Fruit fly (Drosophila melanogaster) whole organism, prepupa: ENCODE results near the gene RpL17.
A peak's percentile ranks its signal among the peaks of the same experiment; 100 is the strongest.

Experiments used
- Blimp-1 ChIP-seq: fragments of 200-800 bp; sonication (Bioruptor generic); optimal IDR thresholded peaks from 3 replicates; lab custom pipeline; 2017; ENCODE audit warnings: missing biosample characterization, missing genetic modification characterization, mild to moderate bottlenecking, moderate library complexity, missing genetic modification reagents
- CG10631 ChIP-seq: fragments of 200-800 bp; sonication (Bioruptor generic); optimal IDR thresholded peaks from 2 replicates; lab custom pipeline; 2016; ENCODE audit warnings: missing biosample characterization, missing genetic modification characterization
- CG10669 ChIP-seq: fragments of 200-800 bp; sonication (Bioruptor generic); optimal IDR thresholded peaks from 3 replicates; lab custom pipeline; 2018; ENCODE audit warnings: missing biosample characterization, mild to moderate bottlenecking, missing genetic modification characterization, moderate library complexity
- CG11294 ChIP-seq: fragments of 200-800 bp; sonication (Bioruptor generic); IDR thresholded peaks from 2 replicates; pipeline ENCODE4 v1.3.6; 2022; ENCODE audit warnings: missing biosample characterization, missing genetic modification characterization
- CG11762 ChIP-seq: fragments of 200-800 bp; sonication (Bioruptor generic); optimal IDR thresholded peaks from 3 replicates; lab custom pipeline; 2016; ENCODE audit warnings: missing biosample characterization, missing genetic modification characterization; ENCODE audit not compliant: insufficient read depth
- CG11902 ChIP-seq: fragments of 200-800 bp; sonication (Bioruptor generic); optimal IDR thresholded peaks from 3 replicates; lab custom pipeline; 2016; ENCODE audit warnings: missing biosample characterization, missing genetic modification characterization
- CG16779 ChIP-seq: fragments of 200-800 bp; sonication (Bioruptor generic); optimal IDR thresholded peaks from 3 replicates; lab custom pipeline; 2017; ENCODE audit warnings: missing biosample characterization, mild to moderate bottlenecking, missing genetic modification characterization
- CG3032 ChIP-seq: fragments of 200-800 bp; optimal IDR thresholded peaks from 2 replicates; lab custom pipeline; 2019; ENCODE audit warnings: missing biosample characterization, mild to moderate bottlenecking, missing genetic modification characterization, moderate library complexity
- CG31627 ChIP-seq: fragments of 200-800 bp; sonication (Bioruptor generic); optimal IDR thresholded peaks from 3 replicates; lab custom pipeline; 2016; ENCODE audit warnings: missing biosample characterization, missing genetic modification characterization
- CG32006 ChIP-seq: fragments of 200-800 bp; sonication (Bioruptor generic); optimal IDR thresholded peaks from 3 replicates; lab custom pipeline; 2017; ENCODE audit warnings: missing biosample characterization, mild to moderate bottlenecking, missing genetic modification characterization
- CG34406 ChIP-seq: fragments of 200-800 bp; sonication (Bioruptor generic); optimal IDR thresholded peaks from 3 replicates; lab custom pipeline; 2016; ENCODE audit warnings: missing biosample characterization, missing genetic modification characterization
- CG3919 ChIP-seq: fragments of 200-800 bp; sonication (Bioruptor generic); optimal IDR thresholded peaks from 3 replicates; lab custom pipeline; 2016; ENCODE audit warnings: missing biosample characterization, missing genetic modification characterization
- CG4318 ChIP-seq: fragments of 200-800 bp; sonication (Bioruptor generic); optimal IDR thresholded peaks from 3 replicates; lab custom pipeline; 2017; ENCODE audit warnings: missing biosample characterization, mild to moderate bottlenecking, missing genetic modification characterization
- CG6163 ChIP-seq: fragments of 200-800 bp; sonication (Bioruptor generic); IDR thresholded peaks from 3 replicates; pipeline ENCODE4 v1.3.6; 2022; ENCODE audit warnings: missing biosample characterization, missing genetic modification characterization
- CG6276 ChIP-seq: fragments of 200-800 bp; sonication (Bioruptor generic); optimal IDR thresholded peaks from 2 replicates; lab custom pipeline; 2017; ENCODE audit warnings: missing biosample characterization, mild to moderate bottlenecking, missing genetic modification characterization
- CG6792 ChIP-seq: fragments of 200-800 bp; sonication (Bioruptor generic); optimal IDR thresholded peaks from 3 replicates; lab custom pipeline; 2016; ENCODE audit warnings: missing biosample characterization, missing genetic modification characterization
- CG6808 ChIP-seq: fragments of 200-800 bp; sonication (Bioruptor generic); optimal IDR thresholded peaks from 3 replicates; lab custom pipeline; 2017; ENCODE audit warnings: missing biosample characterization, missing genetic modification characterization, mild to moderate bottlenecking, moderate library complexity, missing genetic modification reagents
- CG6854 ChIP-seq: fragments of 200-800 bp; sonication (Bioruptor generic); optimal IDR thresholded peaks from 2 replicates; lab custom pipeline; 2017; ENCODE audit warnings: missing biosample characterization, mild to moderate bottlenecking, missing genetic modification characterization
- CG7368 ChIP-seq: fragments of 200-800 bp; sonication (Bioruptor generic); optimal IDR thresholded peaks from 3 replicates; lab custom pipeline; 2016; ENCODE audit warnings: missing biosample characterization, missing genetic modification characterization
- CG8119 ChIP-seq: fragments of 200-800 bp; sonication (Bioruptor generic); IDR thresholded peaks from 3 replicates; pipeline ENCODE4 v1.3.6; 2022; ENCODE audit warnings: missing biosample characterization, missing genetic modification characterization
- CG8319 ChIP-seq: fragments of 200-800 bp; sonication (Bioruptor generic); optimal IDR thresholded peaks from 3 replicates; lab custom pipeline; 2016; ENCODE audit warnings: missing biosample characterization, missing genetic modification characterization
- CG8632 ChIP-seq: fragments of 200-800 bp; sonication (Bioruptor generic); optimal IDR thresholded peaks from 3 replicates; lab custom pipeline; 2016; ENCODE audit warnings: missing biosample characterization, missing genetic modification characterization
- CG9139 ChIP-seq: fragments of 200-800 bp; sonication (Bioruptor generic); optimal IDR thresholded peaks from 3 replicates; lab custom pipeline; 2017; ENCODE audit warnings: missing biosample characterization, mild to moderate bottlenecking, missing genetic modification characterization
- Eip75B ChIP-seq: fragments of 200-800 bp; sonication (Bioruptor generic); optimal IDR thresholded peaks from 3 replicates; lab custom pipeline; 2016; ENCODE audit warnings: missing biosample characterization, missing genetic modification characterization
- Eip93F ChIP-seq: fragments of 200-800 bp; sonication (Bioruptor generic); optimal IDR thresholded peaks from 2 replicates; lab custom pipeline; 2016; ENCODE audit warnings: missing biosample characterization, mild to moderate bottlenecking, missing genetic modification characterization
- Ets21C ChIP-seq: fragments of 200-800 bp; sonication (Bioruptor generic); optimal IDR thresholded peaks from 3 replicates; lab custom pipeline; 2016; ENCODE audit warnings: missing biosample characterization, missing genetic modification characterization
- Gug ChIP-seq: fragments of 200-800 bp; sonication (Bioruptor generic); IDR thresholded peaks from 2 replicates; pipeline ENCODE4 v1.3.6; 2022; ENCODE audit warnings: missing biosample characterization, missing genetic modification characterization
- Hr38 ChIP-seq: sonication (Bioruptor generic); optimal IDR thresholded peaks from 2 replicates; lab custom pipeline; 2016; ENCODE audit warnings: missing biosample characterization, missing genetic modification characterization
- Hr39 ChIP-seq: fragments of 200-800 bp; sonication (Bioruptor generic); optimal IDR thresholded peaks from 2 replicates; lab custom pipeline; 2016; ENCODE audit warnings: missing biosample characterization, missing genetic modification characterization
- Hr4 ChIP-seq: fragments of 200-800 bp; sonication (Bioruptor generic); optimal IDR thresholded peaks from 3 replicates; lab custom pipeline; 2016; ENCODE audit warnings: missing biosample characterization, missing genetic modification characterization
- Lpt ChIP-seq: fragments of 200-800 bp; sonication (Bioruptor generic); optimal IDR thresholded peaks from 3 replicates; lab custom pipeline; 2016; ENCODE audit warnings: missing biosample characterization, missing genetic modification characterization
- Met ChIP-seq: fragments of 200-800 bp; sonication (Bioruptor generic); optimal IDR thresholded peaks from 3 replicates; lab custom pipeline; 2016; ENCODE audit warnings: missing biosample characterization, missing genetic modification characterization
- OdsH ChIP-seq: fragments of 200-800 bp; sonication (Bioruptor generic); optimal IDR thresholded peaks from 3 replicates; lab custom pipeline; 2016; ENCODE audit warnings: missing biosample characterization, missing genetic modification characterization
- Smox ChIP-seq: fragments of 200-800 bp; sonication (Bioruptor generic); optimal IDR thresholded peaks from 3 replicates; lab custom pipeline; 2016; ENCODE audit warnings: missing biosample characterization, missing genetic modification characterization
- Sox15 ChIP-seq: fragments of 200-800 bp; sonication (Bioruptor generic); optimal IDR thresholded peaks from 3 replicates; lab custom pipeline; 2016; ENCODE audit warnings: missing biosample characterization, missing genetic modification characterization
- achi ChIP-seq: fragments of 200-800 bp; sonication (Bioruptor generic); optimal IDR thresholded peaks from 3 replicates; lab custom pipeline; 2016; ENCODE audit warnings: missing biosample characterization, missing genetic modification characterization
- acj6 ChIP-seq: fragments of 200-800 bp; sonication (Bioruptor generic); optimal IDR thresholded peaks from 3 replicates; lab custom pipeline; 2016; ENCODE audit warnings: missing biosample characterization, missing genetic modification characterization
- cyc ChIP-seq: fragments of 200-800 bp; sonication (Bioruptor generic); optimal IDR thresholded peaks from 3 replicates; lab custom pipeline; 2016; ENCODE audit warnings: missing biosample characterization, missing genetic modification characterization
- dac ChIP-seq: fragments of 200-800 bp; sonication (Bioruptor generic); optimal IDR thresholded peaks from 2 replicates; lab custom pipeline; 2017; ENCODE audit warnings: missing biosample characterization, mild to moderate bottlenecking, missing genetic modification characterization
- dsx ChIP-seq: fragments of 200-800 bp; optimal IDR thresholded peaks from 3 replicates; lab custom pipeline; 2019; ENCODE audit warnings: missing biosample characterization, mild to moderate bottlenecking, missing genetic modification characterization, moderate library complexity; ENCODE audit not compliant: poor library complexity, severe bottlenecking
- eg ChIP-seq: fragments of 200-800 bp; sonication (Bioruptor generic); IDR thresholded peaks from 3 replicates; pipeline ENCODE4 v1.3.6; 2022; ENCODE audit warnings: missing biosample characterization, missing genetic modification characterization
- esn ChIP-seq: fragments of 200-800 bp; sonication (Bioruptor generic); optimal IDR thresholded peaks from 2 replicates; lab custom pipeline; 2016; ENCODE audit warnings: missing biosample characterization, mild to moderate bottlenecking, missing genetic modification characterization, moderate library complexity
- fd85E ChIP-seq: fragments of 200-800 bp; sonication (Bioruptor generic); optimal IDR thresholded peaks from 3 replicates; lab custom pipeline; 2016; ENCODE audit warnings: missing biosample characterization, missing genetic modification characterization
- lz ChIP-seq: fragments of 200-800 bp; sonication (Bioruptor generic); optimal IDR thresholded peaks from 3 replicates; lab custom pipeline; 2016; ENCODE audit warnings: missing biosample characterization, missing genetic modification characterization
- pdm3 ChIP-seq: fragments of 200-800 bp; sonication (Bioruptor generic); optimal IDR thresholded peaks from 3 replicates; lab custom pipeline; 2016; ENCODE audit warnings: missing biosample characterization, missing genetic modification characterization
- spab ChIP-seq: fragments of 200-800 bp; sonication (Bioruptor generic); optimal IDR thresholded peaks from 2 replicates; lab custom pipeline; 2017; ENCODE audit warnings: missing biosample characterization, mild to moderate bottlenecking, missing genetic modification characterization, missing genetic modification reagents
- svp ChIP-seq: fragments of 200-800 bp; sonication (Bioruptor generic); peaks from one replicate; lab custom pipeline; 2016; ENCODE audit warnings: missing biosample characterization, missing genetic modification characterization
- topi ChIP-seq: fragments of 200-800 bp; sonication (Bioruptor generic); optimal IDR thresholded peaks from 3 replicates; lab custom pipeline; 2016; ENCODE audit warnings: missing biosample characterization, missing genetic modification characterization
- vri ChIP-seq: fragments of 200-800 bp; sonication (Bioruptor generic); optimal IDR thresholded peaks from 3 replicates; lab custom pipeline; 2016; ENCODE audit warnings: missing biosample characterization, mild to moderate bottlenecking, missing genetic modification characterization

The RpL17 gene

DNA sequence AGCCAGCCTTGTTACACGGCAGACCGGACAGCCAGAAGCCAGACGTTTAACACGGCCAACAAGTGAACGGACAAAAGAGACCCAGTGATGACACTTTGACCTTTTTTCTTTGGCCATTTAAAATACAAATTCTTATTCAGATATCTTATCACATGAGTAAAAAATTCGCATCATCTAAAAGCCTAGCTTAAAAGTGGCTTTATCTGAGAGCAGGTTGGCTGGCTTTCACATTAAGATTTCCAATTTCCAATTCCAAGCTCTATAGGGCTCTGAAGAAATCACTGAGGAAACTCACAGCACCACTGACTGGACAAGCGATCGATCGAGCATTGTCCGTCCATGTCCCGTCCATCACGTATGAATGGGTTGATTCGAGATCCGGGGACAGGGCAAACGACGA is 31.6 kb upstream of the RpL17 start (continued):
- TF ChIP-seq CG11294 (GFP tag; lab: Robert Waterston, UW) (no peak), CG32006 (no peak), CG16779 (tag; lab: Kevin White, UChicago) (no peak), CG9139 (GFP tag; lab: Kevin White, UChicago) (no peak), vri (GFP tag; lab: Kevin White, UChicago) (no peak), esn (GFP tag; lab: Kevin White, UChicago) (peak; percentile 6), achi (GFP tag; lab: Kevin White, UChicago) (peak; percentile 1), fd85E (GFP tag; lab: Kevin White, UChicago) (no peak), topi (GFP tag; lab: Kevin White, UChicago) (peak; percentile 3), Hr39 (GFP tag; lab: Kevin White, UChicago) (no peak), dsx (GFP tag; lab: Kevin White, UChicago) (peak; percentile 7), spab (GFP tag; lab: Kevin White, UChicago) (peak; percentile 16)
- TF ChIP-seq, all 60 proteins: peak for 13

DNA sequence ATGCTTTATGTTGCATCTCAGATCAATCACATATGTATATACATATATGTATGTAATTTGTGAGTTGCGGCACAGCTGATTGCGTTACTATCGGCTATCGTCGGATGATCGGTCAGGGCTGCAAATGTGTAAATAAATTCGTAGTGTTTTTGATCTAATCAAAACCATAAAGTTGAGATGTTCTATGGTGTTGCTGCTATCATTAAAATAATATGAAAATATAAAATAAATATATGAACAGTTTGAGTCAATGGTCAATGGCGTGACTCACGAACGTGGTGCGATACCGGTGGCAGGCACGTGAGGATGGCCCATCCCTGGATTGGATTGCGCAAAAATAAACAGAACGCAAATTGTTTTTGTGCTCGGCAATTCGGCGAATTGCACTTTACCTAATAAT is 26.9 kb upstream of the RpL17 start, which contains the start of gene Coq7:
Coq7 (plus strand) TSS at position 302 of the 400 bp plus-strand sequence.
- peak; percentile 57 for TF ChIP-seq CG11762 (GFP tag; lab: Kevin White, UChicago)
- peak; percentile 90 for TF ChIP-seq eg (GFP tag; lab: Robert Waterston, UW)
- TF ChIP-seq CG3032 = peak; percentile 83
- TF ChIP-seq Hr39 (GFP tag; lab: Kevin White, UChicago) = no peak
- TF ChIP-seq dsx (GFP tag; lab: Kevin White, UChicago) = no peak
- TF ChIP-seq cyc (GFP tag; lab: Kevin White, UChicago) = peak; percentile 76
- TF ChIP-seq spab (GFP tag; lab: Kevin White, UChicago) = no peak
- peak; percentile 71 for TF ChIP-seq CG31627 (GFP tag; lab: Kevin White, UChicago)
- TF ChIP-seq CG6163 (GFP tag; lab: Robert Waterston, UW) = peak; percentile 91
- TF ChIP-seq CG8319 (GFP tag; lab: Kevin White, UChicago) = peak; percentile 60
- peak; percentile 90 for TF ChIP-seq svp (GFP tag; lab: Kevin White, UChicago)
- TF ChIP-seq fd85E (GFP tag; lab: Kevin White, UChicago) = no peak
- no peak for TF ChIP-seq Smox (GFP tag; lab: Kevin White, UChicago)
- no peak for TF ChIP-seq Hr38 (GFP tag; lab: Kevin White, UChicago)
- no peak for TF ChIP-seq OdsH (GFP tag; lab: Kevin White, UChicago)
- peak; percentile 81 for TF ChIP-seq esn (GFP tag; lab: Kevin White, UChicago)
- TF ChIP-seq CG6808 (GFP tag; lab: Kevin White, UChicago) = no peak
- no peak for TF ChIP-seq achi (GFP tag; lab: Kevin White, UChicago)
- no peak for TF ChIP-seq Hr4 (GFP tag; lab: Kevin White, UChicago)
- peak; percentile 88 for TF ChIP-seq Eip93F (GFP tag; lab: Kevin White, UChicago)
- peak; percentile 69 for TF ChIP-seq CG7368 (GFP tag; lab: Kevin White, UChicago)
- TF ChIP-seq Met = no peak
- peak; percentile 79 for TF ChIP-seq CG6792 (GFP tag; lab: Kevin White, UChicago)
- no peak for TF ChIP-seq CG16779 (tag; lab: Kevin White, UChicago)
- peak; percentile 81 for TF ChIP-seq Gug (GFP tag; lab: Robert Waterston, UW)
- peak; percentile 68 for TF ChIP-seq CG34406
- TF ChIP-seq Blimp-1 (GFP tag; lab: Kevin White, UChicago) = no peak
- TF ChIP-seq Lpt (GFP tag; lab: Kevin White, UChicago) = peak; percentile 72
- peak; percentile 74 for TF ChIP-seq CG11294 (GFP tag; lab: Robert Waterston, UW)
- TF ChIP-seq CG8632 (GFP tag; lab: Kevin White, UChicago) = no peak
- TF ChIP-seq topi (GFP tag; lab: Kevin White, UChicago) = no peak
- TF ChIP-seq CG6276 (GFP tag; lab: Kevin White, UChicago) = no peak
- no peak for TF ChIP-seq Eip75B (GFP tag; lab: Kevin White, UChicago)
- TF ChIP-seq lz (GFP tag; lab: Kevin White, UChicago) = no peak
- TF ChIP-seq CG11902 (GFP tag; lab: Kevin White, UChicago) = peak; percentile 76
- peak; percentile 85 for TF ChIP-seq CG3919 (GFP tag; lab: Kevin White, UChicago)
- peak; percentile 65 for TF ChIP-seq dac (GFP tag; lab: Kevin White, UChicago)
- TF ChIP-seq CG6854 (GFP tag; lab: Kevin White, UChicago) = no peak
- no peak for TF ChIP-seq CG4318
- peak; percentile 68 for TF ChIP-seq Ets21C
- no peak for TF ChIP-seq pdm3 (GFP tag; lab: Kevin White, UChicago)
- peak; percentile 69 for TF ChIP-seq CG8119 (GFP tag; lab: Robert Waterston, UW)
- no peak for TF ChIP-seq CG10669 (GFP tag; lab: Kevin White, UChicago)
- peak; percentile 82 for TF ChIP-seq CG10631 (GFP tag; lab: Kevin White, UChicago)
- TF ChIP-seq Sox15 (GFP tag; lab: Kevin White, UChicago) = peak; percentile 77
- peak; percentile 86 for TF ChIP-seq acj6 (GFP tag; lab: Kevin White, UChicago)
